Fruit fly (Drosophila melanogaster): Measurements from ENCODE around the gene CG42300.

The CG42300 gene

DNA sequence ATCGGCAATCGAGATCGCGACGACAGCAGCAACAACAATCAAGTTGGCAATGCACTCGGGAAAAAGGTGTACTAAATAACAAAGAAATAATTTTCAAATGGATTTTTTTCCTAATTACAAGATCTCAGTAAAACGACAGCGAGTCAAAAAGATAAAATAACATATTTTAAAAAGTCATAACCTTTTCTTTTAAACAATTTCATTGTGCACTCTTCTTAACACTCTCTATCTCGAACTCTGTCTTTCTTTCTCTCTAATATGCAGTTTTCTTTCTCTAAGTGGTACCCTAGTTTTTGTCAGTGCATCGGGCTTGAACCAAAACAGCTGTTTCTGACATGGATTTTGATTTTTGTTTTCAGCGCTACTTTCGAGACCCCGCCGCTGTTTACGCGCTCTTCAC is 6.8 kb downstream of the CG42300 start (continued):
- TF ChIP-seq Dfd (GFP tag; optimal IDR thresholded peaks at IDR 0.05) (peak in 1 of 2 experiments; percentile 78), Antp (GFP tag; optimal IDR thresholded peaks at IDR 0.05) (peak; percentile 66), disco-r (GFP tag; optimal IDR thresholded peaks at IDR 0.05) (peak; percentile 28), lab (GFP tag; optimal IDR thresholded peaks at IDR 0.05) (peak; percentile 86), ftz-f1 (GFP tag; optimal IDR thresholded peaks at IDR 0.05) (no peak), CG6654 (GFP tag; optimal IDR thresholded peaks at IDR 0.05) (no peak), ci (GFP tag; IDR thresholded peaks at IDR 0.05) (peak; percentile 64; the same call in 1 of the 3 replicates), h (optimal IDR thresholded peaks at IDR 0.05) (no peak), Fer2 (tag; optimal IDR thresholded peaks at IDR 0.05) (peak; percentile 48), CG11695 (GFP tag; IDR thresholded peaks at IDR 0.05) (peak; percentile 75; the same call in 2 of the 3 replicates), CG3726 (GFP tag; IDR thresholded peaks at IDR 0.05) (peak; percentile 54; the same call in 1 of the 3 replicates), vvl (GFP tag; IDR thresholded peaks at IDR 0.05) (peak; percentile 77), seq (GFP tag; IDR thresholded peaks at IDR 0.05) (peak; percentile 67; the same call in 1 of the 2 replicates), sens (GFP tag) (peak; percentile 89), CG9437 (GFP tag; optimal IDR thresholded peaks at IDR 0.05) (peak; percentile 58), Blimp-1 (GFP tag; optimal IDR thresholded peaks at IDR 0.05) (peak; percentile 67), NC2β (GFP tag; optimal IDR thresholded peaks at IDR 0.05) (peak; percentile 56), ranshi (GFP tag; IDR thresholded peaks at IDR 0.05) (peak; percentile 69), CG12219 (GFP tag; optimal IDR thresholded peaks at IDR 0.05) (peak; percentile 61), Ets65A (GFP tag) (peak; percentile 96), YL-1 (GFP tag; optimal IDR thresholded peaks at IDR 0.05) (no peak), CG18476 (GFP tag; optimal IDR thresholded peaks at IDR 0.05) (peak; percentile 69), mld (GFP tag; IDR thresholded peaks at IDR 0.05; ENCODE audit: partially characterized antibody) (no peak), sd (tag; optimal IDR thresholded peaks at IDR 0.05) (peak; percentile 37), tll (GFP tag; optimal IDR thresholded peaks at IDR 0.05) (no peak), lilli (GFP tag; optimal IDR thresholded peaks at IDR 0.05) (peak; percentile 77), CG6765 (GFP tag; optimal IDR thresholded peaks at IDR 0.05) (peak; percentile 14), cato (GFP tag; optimal IDR thresholded peaks at IDR 0.05; ENCODE audit: borderline replicate concordance) (peak; percentile 33), Bteb2 (GFP tag; optimal IDR thresholded peaks at IDR 0.05) (peak; percentile 57), HLHmδ (GFP tag; optimal IDR thresholded peaks at IDR 0.05) (no peak), CG6791 (GFP tag; IDR thresholded peaks at IDR 0.05; ENCODE audit: partially characterized antibody) (no peak), jing (GFP tag; optimal IDR thresholded peaks at IDR 0.05) (peak; percentile 3), CG4820 (GFP tag; optimal IDR thresholded peaks at IDR 0.05) (peak; percentile 72), CG14710 (tag; optimal IDR thresholded peaks at IDR 0.05) (peak; percentile 50), en (GFP tag; optimal IDR thresholded peaks at IDR 0.05) (peak; percentile 58), CG7745 (tag; optimal IDR thresholded peaks at IDR 0.05) (no peak), ewg (GFP tag; optimal IDR thresholded peaks at IDR 0.05) (peak; percentile 61), Atf3 (GFP tag; optimal IDR thresholded peaks at IDR 0.05) (peak; percentile 12), hb (GFP tag; IDR thresholded peaks at IDR 0.05; ENCODE audit: partially characterized antibody) (no peak), CG1603 (tag; optimal IDR thresholded peaks at IDR 0.05) (peak; percentile 20), ems (GFP tag; optimal IDR thresholded peaks at IDR 0.05) (peak; percentile 70), ap (GFP tag; IDR thresholded peaks at IDR 0.05) (peak; percentile 51), org-1 (GFP tag; optimal IDR thresholded peaks at IDR 0.05) (peak; percentile 64), CG11085 (GFP tag; IDR thresholded peaks at IDR 0.05) (peak; percentile 50; the same call in 1 of the 2 replicates), bowl (GFP tag; IDR thresholded peaks at IDR 0.05) (no peak), dysf (GFP tag; IDR thresholded peaks at IDR 0.05) (peak; percentile 89), BEAF-32 (GFP tag; optimal IDR thresholded peaks at IDR 0.05) (no peak), gsb-n (tag; optimal IDR thresholded peaks at IDR 0.05) (peak; percentile 43), HLH4C (GFP tag; IDR thresholded peaks at IDR 0.05; ENCODE audit: partially characterized antibody) (no peak), eyg (GFP tag; optimal IDR thresholded peaks at IDR 0.05) (peak; percentile 36), Lim3 (GFP tag; IDR thresholded peaks at IDR 0.05) (0 out of 2 replicates have a peak, but pooled peaks have one; percentile 7)

Data from whole organism, embryonic.